Worm (Caenorhabditis elegans) whole organism, young adult: ENCODE measurements around the gene ncx-3.

Experiments
- B0019.2 ChIP-seq: fragments of 200-800 bp; sonication (Bioruptor generic); conservative IDR thresholded peaks from 2 replicates; pipeline ENCODE4 v1.3.6; 2022; ENCODE audit warnings: missing genetic modification reagents, missing genetic modification characterization, missing compliant biosample characterization
- B0261.1 ChIP-seq: sonication (generic microtip); optimal IDR thresholded peaks from 2 replicates; lab custom pipeline; 2016; ENCODE audit warnings: mild to moderate bottlenecking, missing genetic modification characterization, moderate library complexity, missing compliant biosample characterization
- B0336.3 ChIP-seq: fragments of 200-800 bp; sonication (Bioruptor generic); IDR thresholded peaks from 2 replicates; pipeline ENCODE4 v1.3.6; 2022; ENCODE audit warnings: missing genetic modification characterization, missing compliant biosample characterization
- D2030.7 ChIP-seq: fragments of 200-800 bp; sonication (Bioruptor generic); IDR thresholded peaks from 2 replicates; pipeline ENCODE4 v1.3.6; 2022; ENCODE audit warnings: missing genetic modification reagents, missing genetic modification characterization, missing compliant biosample characterization
- F52B5.7 ChIP-seq: sonication (generic microtip); optimal IDR thresholded peaks from 2 replicates; lab custom pipeline; 2016; ENCODE audit warnings: mild to moderate bottlenecking, missing genetic modification characterization, missing compliant biosample characterization
- F57A8.1 ChIP-seq: fragments of 200-800 bp; sonication (Bioruptor generic); optimal IDR thresholded peaks from 2 replicates; lab custom pipeline; 2018; ENCODE audit warnings: mild to moderate bottlenecking, missing genetic modification characterization, moderate library complexity, missing compliant biosample characterization
- K11D2.4 ChIP-seq: fragments of 200-800 bp; sonication (Bioruptor generic); IDR thresholded peaks from 2 replicates; pipeline ENCODE4 v1.3.6; 2022; ENCODE audit warnings: missing genetic modification reagents, missing genetic modification characterization, missing compliant biosample characterization
- K12H6.12 ChIP-seq: fragments of 200-800 bp; sonication (Bioruptor generic); optimal IDR thresholded peaks from 2 replicates; lab custom pipeline; 2018; ENCODE audit warnings: mild to moderate bottlenecking, missing genetic modification characterization, missing compliant biosample characterization
- Y53G8AR.9 ChIP-seq: fragments of 200-800 bp; sonication (Bioruptor generic); conservative IDR thresholded peaks from 2 replicates; pipeline ENCODE4 v1.3.6; 2022; ENCODE audit warnings: missing genetic modification reagents, missing genetic modification characterization, missing compliant biosample characterization
- Y56A3A.18 ChIP-seq: fragments of 200-800 bp; sonication (Bioruptor generic); IDR thresholded peaks from 2 replicates; pipeline ENCODE4 v1.3.6; 2022; ENCODE audit warnings: missing genetic modification reagents, missing genetic modification characterization, missing compliant biosample characterization
- Y67H2A.10 ChIP-seq: fragments of 200-800 bp; sonication (Bioruptor generic); conservative IDR thresholded peaks from 2 replicates; pipeline ENCODE4 v1.3.6; 2022; ENCODE audit warnings: missing genetic modification reagents, missing genetic modification characterization, missing compliant biosample characterization
- Y79H2A.3 ChIP-seq: fragments of 200-800 bp; sonication (Bioruptor generic); conservative IDR thresholded peaks from 2 replicates; pipeline ENCODE4 v1.3.6; 2022; ENCODE audit warnings: missing genetic modification reagents, missing genetic modification characterization, missing compliant biosample characterization
- aptf-3 ChIP-seq: fragments of 200-800 bp; sonication (Bioruptor generic); IDR thresholded peaks from 2 replicates; pipeline ENCODE4 v1.3.6; 2022; ENCODE audit warnings: missing genetic modification characterization, missing compliant biosample characterization
- atf-7 ChIP-seq: sonication (generic microtip); optimal IDR thresholded peaks from 2 replicates; lab custom pipeline; 2017; ENCODE audit warnings: mild to moderate bottlenecking, missing genetic modification characterization, missing compliant biosample characterization
- attf-3 ChIP-seq: fragments of 200-800 bp; sonication (Bioruptor generic); conservative IDR thresholded peaks from 2 replicates; pipeline ENCODE4 v1.3.6; 2022; ENCODE audit warnings: missing genetic modification reagents, missing genetic modification characterization, missing compliant biosample characterization
- attf-5 ChIP-seq: fragments of 200-800 bp; sonication (Bioruptor generic); optimal IDR thresholded peaks from 2 replicates; lab custom pipeline; 2018; ENCODE audit warnings: mild to moderate bottlenecking, missing genetic modification characterization, missing compliant biosample characterization
- cebp-1 ChIP-seq, 2 experiments: fragments of 200-800 bp in 1 of 2; sonication (Bioruptor generic) in 1 of 2; sonication (generic microtip) in 1 of 2; IDR thresholded peaks in 1 of 2; optimal IDR thresholded peaks in 1 of 2; 2 replicates each; pipeline versions ENCODE4 v1.3.6 to Lab custom; 2017 to 2022; ENCODE audit warnings: missing compliant biosample characterization in 2 of 2, missing genetic modification characterization in 2 of 2, mild to moderate bottlenecking in 1 of 2, missing genetic modification reagents in 1 of 2, moderate library complexity in 1 of 2
- cebp-2 ChIP-seq: fragments of 200-800 bp; sonication (Bioruptor generic); IDR thresholded peaks from 2 replicates; pipeline ENCODE4 v1.3.6; 2022; ENCODE audit warnings: missing genetic modification characterization, missing compliant biosample characterization
- efl-1 ChIP-seq: fragments of 150-350 bp; optimal IDR thresholded peaks from 2 replicates; lab custom pipeline; 2014; ENCODE audit warnings: missing biosample characterization, missing genetic modification reagents, missing genetic modification characterization
- egl-44 ChIP-seq: fragments of 200-800 bp; sonication (Bioruptor generic); IDR thresholded peaks from 2 replicates; pipeline ENCODE4 v1.3.6; 2022; ENCODE audit warnings: missing genetic modification reagents, missing genetic modification characterization, missing compliant biosample characterization
- egrh-3 ChIP-seq: fragments of 200-800 bp; sonication (Bioruptor generic); IDR thresholded peaks from 2 replicates; pipeline ENCODE4 v1.3.6; 2022; ENCODE audit warnings: missing genetic modification reagents, missing genetic modification characterization, missing compliant biosample characterization
- hlh-26 ChIP-seq: fragments of 200-800 bp; sonication (Bioruptor generic); conservative IDR thresholded peaks from 2 replicates; pipeline ENCODE4 v1.3.6; 2022; ENCODE audit warnings: missing genetic modification reagents, missing genetic modification characterization, missing compliant biosample characterization
- hmg-1.2 ChIP-seq: fragments of 200-800 bp; sonication (Bioruptor generic); IDR thresholded peaks from 2 replicates; pipeline ENCODE4 v1.3.6; 2022; ENCODE audit warnings: missing genetic modification reagents, missing genetic modification characterization, missing compliant biosample characterization
- hsf-1 ChIP-seq: fragments of 200-800 bp; sonication (Bioruptor generic); IDR thresholded peaks from 2 replicates; pipeline ENCODE4 v1.3.6; 2022; ENCODE audit warnings: missing genetic modification reagents, missing genetic modification characterization, missing compliant biosample characterization
- lin-35 ChIP-seq, 3 experiments: fragments of 150-350 bp in 2 of 3; sonication (generic microtip) in 1 of 3; optimal IDR thresholded peaks; 2 replicates each; lab custom pipeline; 2014 to 2018; ENCODE audit warnings: missing biosample characterization in 3 of 3, missing genetic modification characterization in 3 of 3, missing genetic modification reagents in 3 of 3
- lin-40 ChIP-seq: sonication (generic microtip); optimal IDR thresholded peaks from 2 replicates; lab custom pipeline; 2016; ENCODE audit warnings: missing genetic modification characterization, mild to moderate bottlenecking, missing compliant biosample characterization, missing genotype, missing genetic modification reagents
- lsy-27 ChIP-seq: sonication (generic microtip); optimal IDR thresholded peaks from 2 replicates; lab custom pipeline; 2017; ENCODE audit warnings: missing genetic modification characterization, mild to moderate bottlenecking, missing compliant biosample characterization, antibody characterized with exemption, missing genotype, borderline replicate concordance; ENCODE audit not compliant: insufficient read depth
- madf-10 ChIP-seq: sonication (generic microtip); optimal IDR thresholded peaks from 2 replicates; lab custom pipeline; 2016; ENCODE audit warnings: mild to moderate bottlenecking, missing genetic modification characterization, missing compliant biosample characterization
- madf-3 ChIP-seq: fragments of 200-800 bp; sonication (Bioruptor generic); IDR thresholded peaks from 2 replicates; pipeline ENCODE4 v1.3.6; 2022; ENCODE audit warnings: missing genetic modification reagents, missing genetic modification characterization, missing compliant biosample characterization
- madf-8 ChIP-seq: fragments of 200-800 bp; sonication (Bioruptor generic); conservative IDR thresholded peaks from 2 replicates; pipeline ENCODE4 v1.3.6; 2022; ENCODE audit warnings: missing genetic modification reagents, missing genetic modification characterization, missing compliant biosample characterization
- nfya-1 ChIP-seq: sonication (generic microtip); optimal IDR thresholded peaks from 2 replicates; lab custom pipeline; 2017; ENCODE audit warnings: antibody characterized with exemption, missing compliant biosample characterization, missing genetic modification characterization, borderline replicate concordance; ENCODE audit not compliant: insufficient read depth
- nfyb-1 ChIP-seq: fragments of 200-800 bp; sonication (Bioruptor generic); IDR thresholded peaks from 2 replicates; pipeline ENCODE4 v1.3.6; 2022; ENCODE audit warnings: missing genetic modification reagents, missing genetic modification characterization, missing compliant biosample characterization
- nhr-179 ChIP-seq: sonication (generic microtip); optimal IDR thresholded peaks from 2 replicates; lab custom pipeline; 2016; ENCODE audit warnings: mild to moderate bottlenecking, missing genetic modification characterization, missing compliant biosample characterization
- nhr-27 ChIP-seq: fragments of 200-800 bp; sonication (Bioruptor generic); optimal IDR thresholded peaks from 2 replicates; lab custom pipeline; 2018; ENCODE audit warnings: mild to moderate bottlenecking, missing genetic modification characterization, moderate library complexity, missing compliant biosample characterization
- pha-4 ChIP-seq: fragments of 150-350 bp; sonication (generic microtip); optimal IDR thresholded peaks from 2 replicates; lab custom pipeline; 2014; ENCODE audit warnings: missing biosample characterization, missing genetic modification reagents, missing genetic modification characterization
- repo-1 ChIP-seq: sonication (generic microtip); optimal IDR thresholded peaks from 2 replicates; lab custom pipeline; 2017; ENCODE audit warnings: mild to moderate bottlenecking, missing genetic modification characterization, missing compliant biosample characterization
- rpc-1 ChIP-seq, 2 experiments: fragments of 150-350 bp in 1 of 2; sonication (generic microtip) in 1 of 2; optimal IDR thresholded peaks; 2 replicates each; lab custom pipeline; 2014 to 2018; ENCODE audit warnings: missing biosample characterization in 1 of 2, missing genetic modification characterization in 1 of 2, missing genetic modification reagents in 1 of 2, missing genotype in 1 of 2
- sea-2 ChIP-seq: fragments of 200-800 bp; sonication (Bioruptor generic); IDR thresholded peaks from 2 replicates; pipeline ENCODE4 v1.3.6; 2022; ENCODE audit warnings: missing genetic modification characterization, missing compliant biosample characterization
- somi-1 ChIP-seq: fragments of 200-800 bp; sonication (Bioruptor generic); optimal IDR thresholded peaks from 2 replicates; lab custom pipeline; 2018; ENCODE audit warnings: mild to moderate bottlenecking, missing genetic modification characterization, missing compliant biosample characterization
- tbp1 ChIP-seq: fragments of 200-800 bp; sonication (Bioruptor generic); optimal IDR thresholded peaks from 2 replicates; lab custom pipeline; 2018; ENCODE audit warnings: mild to moderate bottlenecking, missing genetic modification characterization, missing compliant biosample characterization
- xnd-1 ChIP-seq: sonication (generic microtip); optimal IDR thresholded peaks from 2 replicates; lab custom pipeline; 2016; ENCODE audit warnings: missing genotype, missing genetic modification reagents, missing genetic modification characterization, missing compliant biosample characterization

The ncx-3 gene

ce11 chrIV:10688972-10689567 is 27.4 kb upstream of the ncx-3 start, which contains the start of gene R102.3:
Gene R102.3, plus strand, starts transcription at chrIV:10689517.
- no peak for TF ChIP-seq cebp-2
- TF ChIP-seq nhr-179 (tag; lab: Kevin White, UChicago): no peak
- TF ChIP-seq pha-4 (tag; lab: Kevin White, UChicago): no peak
- no peak for TF ChIP-seq egrh-3 (GFP tag; lab: Robert Waterston, UW)
- TF ChIP-seq hmg-1.2 (GFP tag; lab: Robert Waterston, UW): no peak
- TF ChIP-seq Y56A3A.18: no peak
- TF ChIP-seq attf-5 (GFP tag; lab: Kevin White, UChicago): no peak
- no peak for TF ChIP-seq B0336.3 (GFP tag; lab: Robert Waterston, UW)
- TF ChIP-seq F57A8.1 (GFP tag; lab: Kevin White, UChicago): no peak
- TF ChIP-seq D2030.7 (GFP tag; lab: Robert Waterston, UW): no peak
- TF ChIP-seq sea-2 (GFP tag; lab: Robert Waterston, UW): no peak
- no peak for TF ChIP-seq aptf-3 (GFP tag; lab: Robert Waterston, UW)
- no peak for TF ChIP-seq hlh-26
- TF ChIP-seq egl-44: no peak
- TF ChIP-seq madf-10: no peak
- TF ChIP-seq xnd-1: no peak

ce11 chrIV:10690139-10690538 is 26.3 kb upstream of the ncx-3 start, which contains the start of gene R102.8:
Gene R102.8, minus strand, starts transcription at chrIV:10690239.
- TF ChIP-seq Y53G8AR.9 (GFP tag; lab: Robert Waterston, UW) (no peak), repo-1 (no peak), Y79H2A.3 (no peak), atf-7 (tag; lab: Kevin White, UChicago) (no peak), nfya-1 (no peak), hsf-1 (GFP tag; lab: Robert Waterston, UW) (no peak)
- TF ChIP-seq, all 124 proteins: peak for 0

DNA sequence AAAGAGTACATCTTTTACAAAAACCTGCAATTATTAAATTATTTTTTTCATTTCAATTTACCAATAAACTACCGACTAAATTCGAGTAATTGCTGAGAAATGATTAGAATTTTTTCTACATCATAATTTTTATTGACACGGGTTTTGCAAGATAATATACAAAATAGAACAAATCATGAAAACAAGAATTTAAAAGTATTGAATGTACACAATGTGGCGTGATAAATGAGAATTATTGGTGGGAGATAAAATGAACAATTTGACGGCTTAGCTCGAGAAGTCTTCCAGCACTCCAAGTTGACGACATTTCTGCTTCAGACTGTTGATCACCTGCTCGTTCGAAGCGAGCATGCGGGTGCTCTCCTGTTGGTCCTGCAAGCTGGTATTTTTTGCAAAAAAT is 21.2 kb upstream of the ncx-3 start, which contains the start of gene R102.4:
TSS of gene R102.4 (minus strand) at position 101 of the 400 bp plus-strand sequence.
- TF ChIP-seq lsy-27: no peak
- no peak for TF ChIP-seq rpc-1 (optimal IDR thresholded peaks at IDR 0.05; lab: Kevin White, UChicago)
- TF ChIP-seq rpc-1 (tag; optimal IDR thresholded peaks at IDR 0.05; lab: Kevin White, UChicago): no peak
- TF ChIP-seq B0261.1 (tag; lab: Kevin White, UChicago): no peak
- no peak for TF ChIP-seq nfyb-1 (GFP tag; lab: Robert Waterston, UW)
- TF ChIP-seq K11D2.4 (GFP tag; lab: Robert Waterston, UW): no peak
- no peak for TF ChIP-seq F52B5.7 (tag; lab: Kevin White, UChicago)
- TF ChIP-seq nhr-27 (tag; lab: Kevin White, UChicago): no peak
- TF ChIP-seq attf-3 (GFP tag; lab: Robert Waterston, UW): no peak
- no peak for TF ChIP-seq lin-40 (tag; lab: Kevin White, UChicago)
- no peak for TF ChIP-seq Y67H2A.10 (GFP tag; lab: Robert Waterston, UW)

DNA sequence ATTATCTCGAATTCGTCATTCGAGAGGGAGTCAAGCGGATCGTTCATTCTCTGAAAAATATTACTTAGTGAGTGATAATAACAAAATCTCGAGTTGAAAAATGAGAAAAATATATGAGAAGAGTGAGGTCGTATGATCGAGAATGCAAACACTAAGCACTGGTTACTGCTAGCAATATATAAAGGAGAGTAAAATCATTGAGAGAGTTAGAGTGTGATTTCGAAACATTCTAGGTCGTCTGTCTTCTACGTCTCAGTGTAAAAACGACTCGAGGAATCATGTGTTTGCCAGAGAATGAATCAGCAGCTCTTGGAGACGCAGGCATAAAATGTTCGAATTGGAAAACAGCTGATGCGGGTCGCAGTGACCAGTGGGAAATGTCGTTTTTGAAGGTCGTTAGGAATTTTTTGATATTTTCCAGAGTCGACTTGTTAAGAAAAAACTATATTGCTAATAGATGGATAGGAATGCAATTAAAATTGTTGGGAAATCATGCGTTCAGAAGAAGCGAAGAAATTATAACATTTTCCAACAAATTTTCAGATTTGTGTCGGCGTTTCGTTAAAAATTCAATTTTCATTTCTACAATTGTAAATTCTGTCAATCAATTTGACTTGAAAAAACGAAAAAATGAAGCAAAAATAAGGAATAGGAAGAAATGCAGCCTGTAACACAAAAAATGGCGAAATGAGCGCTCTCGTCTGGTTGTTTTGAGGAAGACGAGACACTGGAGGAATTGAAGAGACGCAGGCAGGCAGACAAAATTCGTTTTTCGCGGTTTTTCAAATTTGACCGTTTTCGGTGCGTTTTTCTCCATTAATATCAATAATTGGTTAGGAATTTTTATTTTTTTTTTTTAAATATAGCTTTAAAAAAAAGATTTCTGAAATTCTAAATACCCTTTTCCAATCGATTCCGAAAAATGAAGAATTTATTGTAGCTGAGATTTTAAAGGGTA is 19.1 kb upstream of the ncx-3 start, which contains the start of gene allo-1:
TSS of gene allo-1 (minus strand) at position 51 of the 958 bp plus-strand sequence.
- TF ChIP-seq attf-5 (GFP tag; lab: Kevin White, UChicago) (peak; percentile 90), lin-35 (GFP tag; optimal IDR thresholded peaks at IDR 0.05; lab: Kevin White, UChicago) (peak in 1 of 3 experiments; percentile 34), hmg-1.2 (GFP tag; lab: Robert Waterston, UW) (peak; percentile 100), B0336.3 (GFP tag; lab: Robert Waterston, UW) (peak; percentile 34; the same call in 1 of the 2 replicates), B0019.2 (GFP tag; lab: Robert Waterston, UW) (no peak), somi-1 (GFP tag; lab: Kevin White, UChicago) (peak; percentile 54), cebp-1 (GFP tag; IDR thresholded peaks at IDR 0.05; lab: Robert Waterston, UW) (peak; percentile 97), cebp-1 (tag; optimal IDR thresholded peaks at IDR 0.05; lab: Kevin White, UChicago) (peak; percentile 98), madf-3 (GFP tag; lab: Robert Waterston, UW) (no peak), efl-1 (GFP tag; lab: Kevin White, UChicago) (peak; percentile 62), pha-4 (tag; lab: Kevin White, UChicago) (peak; percentile 4), madf-8 (GFP tag; lab: Robert Waterston, UW) (peak; percentile 17; the same call in 1 of the 2 replicates), K12H6.12 (peak; percentile 10), tbp1 (GFP tag; lab: Kevin White, UChicago) (peak; percentile 44)
